Fruit fly (Drosophila melanogaster) whole organism, wandering third instar larva: ENCODE data around the gene Gfrl.

Experiments
- Abd-B ChIP-seq: fragments of >200 bp; optimal IDR thresholded peaks from 2 replicates; lab custom pipeline; 2017; ENCODE audit warnings: missing biosample characterization, missing genetic modification characterization
- CG32264 ChIP-seq: fragments of 200-800 bp; sonication (Bioruptor generic); optimal IDR thresholded peaks from 2 replicates; lab custom pipeline; 2016; ENCODE audit warnings: missing biosample characterization, missing genetic modification characterization
- CG9705 ChIP-seq: fragments of 200-800 bp; sonication (Bioruptor generic); optimal IDR thresholded peaks from 2 replicates; lab custom pipeline; 2018; ENCODE audit warnings: missing biosample characterization, mild to moderate bottlenecking, missing genetic modification characterization
- CrebA ChIP-seq: fragments of 200-800 bp; sonication (Bioruptor generic); optimal IDR thresholded peaks from 2 replicates; lab custom pipeline; 2016; ENCODE audit warnings: missing biosample characterization, mild to moderate bottlenecking, missing genetic modification characterization, borderline replicate concordance
- Dfd ChIP-seq: fragments of >200 bp; optimal IDR thresholded peaks from 2 replicates; lab custom pipeline; 2017; ENCODE audit warnings: missing biosample characterization, missing genetic modification characterization
- Dif ChIP-seq: fragments of 200-275, 200-300 bp; sonication (Bioruptor generic); optimal IDR thresholded peaks from 2 replicates; lab custom pipeline; 2018; ENCODE audit warnings: missing biosample characterization, missing genetic modification characterization; ENCODE audit not compliant: partially characterized antibody
- GATAd ChIP-seq: sonication (Bioruptor generic); optimal IDR thresholded peaks from 2 replicates; lab custom pipeline; 2016; ENCODE audit warnings: missing biosample characterization, missing genetic modification characterization
- HLH106 ChIP-seq: fragments of 200-800 bp; optimal IDR thresholded peaks from 3 replicates; lab custom pipeline; 2019; ENCODE audit warnings: missing biosample characterization, mild to moderate bottlenecking, missing genetic modification characterization, moderate library complexity
- Hnf4 ChIP-seq: fragments of 200-800 bp; sonication (Bioruptor generic); optimal IDR thresholded peaks from 2 replicates; lab custom pipeline; 2016; ENCODE audit warnings: missing biosample characterization, mild to moderate bottlenecking, missing genetic modification characterization
- Hr78 ChIP-seq: fragments of >200 bp; optimal IDR thresholded peaks from 2 replicates; lab custom pipeline; 2017; ENCODE audit warnings: missing biosample characterization, missing genetic modification characterization
- Hr83 ChIP-seq: fragments of 200-300 bp; sonication (Bioruptor generic); optimal IDR thresholded peaks from 2 replicates; lab custom pipeline; 2016; ENCODE audit warnings: missing biosample characterization, mild to moderate bottlenecking, missing genetic modification characterization, moderate library complexity; ENCODE audit not compliant: poor library complexity, severe bottlenecking
- Jra ChIP-seq: sonication (Bioruptor generic); optimal IDR thresholded peaks from 2 replicates; lab custom pipeline; 2016; ENCODE audit warnings: missing biosample characterization, missing genetic modification characterization
- Myc ChIP-seq: fragments of >200 bp; optimal IDR thresholded peaks from 2 replicates; lab custom pipeline; 2017
- OdsH ChIP-seq: fragments of 200-800 bp; sonication (Bioruptor generic); optimal IDR thresholded peaks from 2 replicates; lab custom pipeline; 2016; ENCODE audit warnings: missing biosample characterization, mild to moderate bottlenecking, missing genetic modification characterization
- Rel ChIP-seq, 2 experiments: fragments of 200-800 bp; sonication (Bioruptor generic) in 1 of 2; optimal IDR thresholded peaks; 2 replicates in 1 of 2; 3 replicates in 1 of 2; lab custom pipeline; 2016 to 2019; ENCODE audit warnings: mild to moderate bottlenecking in 2 of 2, missing biosample characterization in 2 of 2, missing genetic modification characterization in 2 of 2, moderate library complexity in 1 of 2
- Sp1 ChIP-seq: fragments of 200-800 bp; sonication (Bioruptor generic); optimal IDR thresholded peaks from 3 replicates; lab custom pipeline; 2019; ENCODE audit warnings: missing biosample characterization, mild to moderate bottlenecking, missing genetic modification characterization, moderate library complexity
- Vsx2 ChIP-seq: fragments of 200-300, 225-300 bp; sonication (Bioruptor generic); optimal IDR thresholded peaks from 2 replicates; lab custom pipeline; 2018; ENCODE audit warnings: missing biosample characterization, missing genetic modification characterization; ENCODE audit not compliant: partially characterized antibody
- br ChIP-seq: fragments of 200-800 bp; sonication (Bioruptor generic); optimal IDR thresholded peaks from 2 replicates; lab custom pipeline; 2016; ENCODE audit warnings: missing biosample characterization, missing genetic modification characterization
- brk ChIP-seq: fragments of 200-800 bp; sonication (Bioruptor generic); optimal IDR thresholded peaks from 2 replicates; lab custom pipeline; 2016; ENCODE audit warnings: missing biosample characterization, mild to moderate bottlenecking, missing genetic modification characterization
- dl ChIP-seq, 2 experiments: fragments of 175-275, 200-275 bp in 1 of 2; fragments of 200-275 bp in 1 of 2; sonication (Bioruptor generic); optimal IDR thresholded peaks; lab custom pipeline; 2018; ENCODE audit warnings: mild to moderate bottlenecking in 2 of 2, missing biosample characterization in 2 of 2, missing genetic modification characterization in 2 of 2, moderate library complexity in 2 of 2; ENCODE audit not compliant: partially characterized antibody in 2 of 2, insufficient read depth in 1 of 2
- foxo ChIP-seq, 2 experiments: fragments of 200-800 bp; sonication (Bioruptor generic); optimal IDR thresholded peaks; 2 replicates in 1 of 2; 3 replicates in 1 of 2; lab custom pipeline; 2016 to 2017; ENCODE audit warnings: missing biosample characterization in 2 of 2, missing genetic modification characterization in 2 of 2
- fru ChIP-seq: fragments of 200-800 bp; sonication (Bioruptor generic); optimal IDR thresholded peaks from 3 replicates; lab custom pipeline; 2016; ENCODE audit warnings: missing biosample characterization, mild to moderate bottlenecking, missing genetic modification characterization
- h ChIP-seq: fragments of 200-800 bp; sonication (Bioruptor generic); optimal IDR thresholded peaks from 3 replicates; lab custom pipeline; 2016; ENCODE audit warnings: missing biosample characterization, mild to moderate bottlenecking, missing genetic modification characterization
- jim ChIP-seq: fragments of 175-275, 200-325 bp; sonication (Bioruptor generic); optimal IDR thresholded peaks from 2 replicates; lab custom pipeline; 2016; ENCODE audit warnings: missing biosample characterization, mild to moderate bottlenecking, missing genetic modification characterization
- lola ChIP-seq: fragments of >200 bp; optimal IDR thresholded peaks from 2 replicates; lab custom pipeline; 2017; ENCODE audit warnings: missing biosample characterization, missing genetic modification characterization
- pan ChIP-seq: fragments of >200 bp; optimal IDR thresholded peaks from 2 replicates; lab custom pipeline; 2017
- psq ChIP-seq: fragments of 200-800 bp; sonication (Bioruptor generic); optimal IDR thresholded peaks from 3 replicates; lab custom pipeline; 2017; ENCODE audit warnings: missing biosample characterization, mild to moderate bottlenecking, missing genetic modification characterization, moderate library complexity
- rgr ChIP-seq: fragments of 200-800 bp; sonication (Bioruptor generic); optimal IDR thresholded peaks from 3 replicates; lab custom pipeline; 2016; ENCODE audit warnings: missing biosample characterization, mild to moderate bottlenecking, missing genetic modification characterization
- sage ChIP-seq: fragments of 200-800 bp; sonication (Bioruptor generic); optimal IDR thresholded peaks from 2 replicates; lab custom pipeline; 2016; ENCODE audit warnings: missing biosample characterization, mild to moderate bottlenecking, missing genetic modification characterization
- sv ChIP-seq: fragments of 200-800 bp; sonication (Bioruptor generic); optimal IDR thresholded peaks from 3 replicates; lab custom pipeline; 2016; ENCODE audit warnings: missing biosample characterization, missing genetic modification characterization
- tai ChIP-seq: sonication (Bioruptor generic); optimal IDR thresholded peaks from 2 replicates; lab custom pipeline; 2016; ENCODE audit warnings: missing biosample characterization, missing genetic modification characterization
- usp ChIP-seq: fragments of >200 bp; optimal IDR thresholded peaks from 2 replicates; lab custom pipeline; 2017; ENCODE audit warnings: missing biosample characterization, missing genetic modification characterization
- woc ChIP-seq: sonication (Bioruptor generic); optimal IDR thresholded peaks from 2 replicates; lab custom pipeline; 2016; ENCODE audit warnings: missing biosample characterization, mild to moderate bottlenecking, missing genetic modification characterization

Gene Gfrl

dm6 chr3R:20484441-20484840 lies at the start of gene Gfrl:
Gfrl (minus strand) TSS chr3R:20484588.
- TF ChIP-seq jim (GFP tag; lab: Kevin White, UChicago), result no peak
- TF ChIP-seq CG9705 (GFP tag; lab: Kevin White, UChicago), result no peak
- no peak for TF ChIP-seq Abd-B (GFP tag; lab: Kevin White, UChicago)
- TF ChIP-seq Myc, result no peak

dm6 chr3R:20512368-20512767 lies 28.0 kb upstream of the Gfrl start, which contains the start of gene MFS9:
MFS9 (minus strand) TSS chr3R:20512468.
- TF ChIP-seq CrebA (GFP tag; lab: Kevin White, UChicago), result no peak
- no peak for TF ChIP-seq CG32264 (GFP tag; lab: Kevin White, UChicago)
- TF ChIP-seq h (GFP tag; lab: Kevin White, UChicago), result no peak
- no peak for TF ChIP-seq rgr (GFP tag; lab: Kevin White, UChicago)
- no peak for TF ChIP-seq dl (GFP tag; optimal IDR thresholded peaks at IDR 0.05; lab: Kevin White, UChicago; ENCODE audit: insufficient read depth in 1 of 2, partially characterized antibody in 2 of 2)
- no peak for TF ChIP-seq OdsH (GFP tag; lab: Kevin White, UChicago)
- TF ChIP-seq Sp1 (GFP tag; lab: Kevin White, UChicago), result no peak
- no peak for TF ChIP-seq brk (GFP tag; lab: Kevin White, UChicago)

dm6 chr3R:20509377-20509776 lies 25.0 kb upstream of the Gfrl start:
- TF ChIP-seq tai (GFP tag; lab: Kevin White, UChicago) (no peak), CG9705 (GFP tag; lab: Kevin White, UChicago) (no peak), Vsx2 (GFP tag; lab: Kevin White, UChicago) (no peak), Dif (no peak), usp (GFP tag; lab: Kevin White, UChicago) (no peak), Hnf4 (GFP tag; lab: Kevin White, UChicago) (no peak), jim (GFP tag; lab: Kevin White, UChicago) (no peak), rgr (GFP tag; lab: Kevin White, UChicago) (no peak), sage (GFP tag; lab: Kevin White, UChicago) (no peak), sv (GFP tag; lab: Kevin White, UChicago) (no peak), dl (GFP tag; optimal IDR thresholded peaks at IDR 0.05; lab: Kevin White, UChicago; ENCODE audit: insufficient read depth in 1 of 2, partially characterized antibody in 2 of 2) (no peak), fru (no peak), Myc (no peak), lola (GFP tag; lab: Kevin White, UChicago) (no peak), h (GFP tag; lab: Kevin White, UChicago) (no peak), CrebA (GFP tag; lab: Kevin White, UChicago) (no peak), foxo (GFP tag; optimal IDR thresholded peaks at IDR 0.05; lab: Kevin White, UChicago) (no peak)
- TF ChIP-seq, all 38 proteins: peak for 0

dm6 chr3R:20504488-20504887 lies 20.1 kb upstream of the Gfrl start, which contains the start of gene Or92a:
Or92a (plus strand) TSS chr3R:20504788.
- TF ChIP-seq Myc (no peak), Hr83 (GFP tag; lab: Kevin White, UChicago) (no peak), Abd-B (GFP tag; lab: Kevin White, UChicago) (no peak), Vsx2 (GFP tag; lab: Kevin White, UChicago) (no peak), Dif (no peak), usp (GFP tag; lab: Kevin White, UChicago) (no peak), foxo (GFP tag; optimal IDR thresholded peaks at IDR 0.05; lab: Kevin White, UChicago) (no peak), sv (GFP tag; lab: Kevin White, UChicago) (no peak), Rel (GFP tag; optimal IDR thresholded peaks at IDR 0.05; lab: Kevin White, UChicago) (no peak), Rel (tag; optimal IDR thresholded peaks at IDR 0.05; lab: Kevin White, UChicago) (no peak), OdsH (GFP tag; lab: Kevin White, UChicago) (no peak), psq (GFP tag; lab: Kevin White, UChicago) (no peak), br (GFP tag; lab: Kevin White, UChicago) (no peak), brk (GFP tag; lab: Kevin White, UChicago) (no peak), CrebA (GFP tag; lab: Kevin White, UChicago) (no peak), sage (GFP tag; lab: Kevin White, UChicago) (no peak), pan (lab: Kevin White, UChicago) (no peak), Dfd (GFP tag; lab: Kevin White, UChicago) (no peak)
- TF ChIP-seq, all 38 proteins: peak for 0

- no peak for TF ChIP-seq woc (GFP tag; lab: Kevin White, UChicago)
- TF ChIP-seq sage (GFP tag; lab: Kevin White, UChicago), result no peak
- no peak for TF ChIP-seq Vsx2 (GFP tag; lab: Kevin White, UChicago)
- no peak for TF ChIP-seq usp (GFP tag; lab: Kevin White, UChicago)
- TF ChIP-seq Hr78 (GFP tag; lab: Kevin White, UChicago), result no peak
- TF ChIP-seq OdsH (GFP tag; lab: Kevin White, UChicago), result no peak
- no peak for TF ChIP-seq tai (GFP tag; lab: Kevin White, UChicago)
- no peak for TF ChIP-seq HLH106 (tag; lab: Kevin White, UChicago)
- TF ChIP-seq Jra (GFP tag; lab: Kevin White, UChicago), result no peak
- no peak for TF ChIP-seq Dfd (GFP tag; lab: Kevin White, UChicago)
- TF ChIP-seq lola (GFP tag; lab: Kevin White, UChicago), result no peak
- TF ChIP-seq jim (GFP tag; lab: Kevin White, UChicago), result no peak
- TF ChIP-seq Hnf4 (GFP tag; lab: Kevin White, UChicago), result no peak
- no peak for TF ChIP-seq Myc
- TF ChIP-seq GATAd (GFP tag; lab: Kevin White, UChicago), result no peak
- TF ChIP-seq Rel (GFP tag; optimal IDR thresholded peaks at IDR 0.05; lab: Kevin White, UChicago), result no peak
- no peak for TF ChIP-seq Rel (tag; optimal IDR thresholded peaks at IDR 0.05; lab: Kevin White, UChicago)
Observed at dm6 chr3R:20503646-20504045, 19.3 kb upstream of the Gfrl start, which contains the start of gene MtnB. MtnB (minus strand) TSS chr3R:20503746.
